Worm (Caenorhabditis elegans) whole organism, L4 larva: ENCODE data around the gene C16B8.2.

Source experiments
- D1046.2 ChIP-seq: fragments of 200-800 bp; sonication (Bioruptor generic); IDR thresholded peaks from 2 replicates; pipeline ENCODE4 v1.3.6; 2022; ENCODE audit warnings: missing genetic modification characterization, missing compliant biosample characterization
- F49E8.2 ChIP-seq: sonication (generic microtip); optimal IDR thresholded peaks from 2 replicates; lab custom pipeline; 2016; ENCODE audit warnings: missing compliant biosample characterization, mild to moderate bottlenecking, missing genetic modification characterization, borderline replicate concordance
- T20F7.1 ChIP-seq: fragments of 200-800 bp; sonication (Bioruptor generic); optimal IDR thresholded peaks from 2 replicates; lab custom pipeline; 2018; ENCODE audit warnings: mild to moderate bottlenecking, missing genetic modification characterization, missing compliant biosample characterization
- Y105C5A.15 ChIP-seq: fragments of 200-800 bp; sonication (Bioruptor generic); IDR thresholded peaks from 2 replicates; pipeline ENCODE4 v1.3.6; 2022; ENCODE audit warnings: missing genetic modification characterization, missing compliant biosample characterization
- aha-1 ChIP-seq: fragments of 150-350 bp; peaks from one replicate; lab custom pipeline; 2014; ENCODE audit warnings: missing biosample characterization, missing genetic modification characterization
- arid-1 ChIP-seq: fragments of 200-800 bp; sonication (Bioruptor generic); conservative IDR thresholded peaks from 2 replicates; pipeline ENCODE4 v1.3.6; 2022; ENCODE audit warnings: missing genetic modification reagents, missing genetic modification characterization, missing compliant biosample characterization
- ceh-20 ChIP-seq: fragments of 200-800 bp; sonication (Bioruptor generic); IDR thresholded peaks from 2 replicates; pipeline ENCODE4 v1.3.6; 2022; ENCODE audit warnings: missing genetic modification reagents, missing genetic modification characterization, missing compliant biosample characterization
- ceh-28 ChIP-seq: fragments of 150-350 bp; optimal IDR thresholded peaks from 2 replicates; lab custom pipeline; 2014; ENCODE audit warnings: missing biosample characterization, missing genetic modification reagents, missing genetic modification characterization
- ceh-32 ChIP-seq: sonication (generic microtip); optimal IDR thresholded peaks from 2 replicates; lab custom pipeline; 2016; ENCODE audit warnings: mild to moderate bottlenecking, missing genetic modification characterization, missing compliant biosample characterization; ENCODE audit not compliant: poor library complexity
- ceh-62 ChIP-seq: sonication (generic microtip); optimal IDR thresholded peaks from 2 replicates; lab custom pipeline; 2017; ENCODE audit warnings: missing biosample characterization, missing genetic modification characterization
- ceh-82 ChIP-seq: sonication (generic microtip); optimal IDR thresholded peaks from 2 replicates; lab custom pipeline; 2017; ENCODE audit warnings: missing biosample characterization, missing genetic modification characterization
- ctbp-1 ChIP-seq: fragments of 200-800 bp; sonication (Bioruptor generic); IDR thresholded peaks from 2 replicates; pipeline ENCODE4 v1.3.6; 2022; ENCODE audit warnings: missing genetic modification reagents, missing genetic modification characterization, missing compliant biosample characterization
- daf-12 ChIP-seq: fragments of 150-350 bp; optimal IDR thresholded peaks from 2 replicates; lab custom pipeline; 2014; ENCODE audit warnings: missing biosample characterization, missing genetic modification reagents, missing genetic modification characterization
- daf-16 ChIP-seq, 3 experiments: sonication (generic microtip); optimal IDR thresholded peaks; 2 replicates each; lab custom pipeline; 2016 to 2017; ENCODE audit warnings: missing genetic modification characterization in 3 of 3, missing genetic modification reagents in 3 of 3, mild to moderate bottlenecking in 2 of 3, missing compliant biosample characterization in 2 of 3, missing biosample characterization in 1 of 3, moderate library complexity in 1 of 3
- daf-8 ChIP-seq: fragments of 200-800 bp; sonication (Bioruptor generic); IDR thresholded peaks from 2 replicates; pipeline ENCODE4 v1.3.6; 2022; ENCODE audit warnings: missing genetic modification characterization, missing compliant biosample characterization
- dmd-8 ChIP-seq: fragments of 200-800 bp; sonication (Bioruptor generic); IDR thresholded peaks from 2 replicates; pipeline ENCODE4 v1.3.6; 2022; ENCODE audit warnings: missing genetic modification characterization, missing compliant biosample characterization
- dmd-9 ChIP-seq: fragments of 200-800 bp; sonication (Bioruptor generic); IDR thresholded peaks from 2 replicates; pipeline ENCODE4 v1.3.6; 2022; ENCODE audit warnings: missing genetic modification reagents, missing genetic modification characterization, missing compliant biosample characterization
- duxl-1 ChIP-seq: sonication (generic microtip); optimal IDR thresholded peaks from 2 replicates; lab custom pipeline; 2016; ENCODE audit warnings: mild to moderate bottlenecking, missing genetic modification characterization, moderate library complexity, missing compliant biosample characterization; ENCODE audit not compliant: poor library complexity
- fkh-10 ChIP-seq: fragments of 150-350 bp; optimal IDR thresholded peaks from 2 replicates; lab custom pipeline; 2014; ENCODE audit warnings: missing biosample characterization, missing genetic modification reagents, missing genetic modification characterization
- hif-1 ChIP-seq, 2 experiments: sonication (generic microtip); optimal IDR thresholded peaks; 2 replicates each; lab custom pipeline; 2016 to 2017; ENCODE audit warnings: missing compliant biosample characterization in 2 of 2, missing genetic modification characterization in 2 of 2, missing genetic modification reagents in 2 of 2, missing genotype in 2 of 2, mild to moderate bottlenecking in 1 of 2
- hlh-11 ChIP-seq: fragments of 200-800 bp; sonication (Bioruptor generic); optimal IDR thresholded peaks from 2 replicates; lab custom pipeline; 2018; ENCODE audit warnings: mild to moderate bottlenecking, missing genetic modification characterization, missing compliant biosample characterization
- hmg-1.1 ChIP-seq: fragments of 200-800 bp; sonication (Bioruptor generic); IDR thresholded peaks from 2 replicates; pipeline ENCODE4 v1.3.6; 2022; ENCODE audit warnings: missing genetic modification reagents, missing genetic modification characterization, missing compliant biosample characterization
- lin-1 ChIP-seq: fragments of 200-800 bp; sonication (Bioruptor generic); IDR thresholded peaks from 2 replicates; pipeline ENCODE4 v1.3.6; 2022; ENCODE audit warnings: missing genetic modification reagents, missing genetic modification characterization, missing compliant biosample characterization
- lin-13 ChIP-seq: fragments of 150-350 bp; optimal IDR thresholded peaks from 2 replicates; lab custom pipeline; 2014; ENCODE audit warnings: missing biosample characterization, missing genetic modification reagents, missing genetic modification characterization
- lin-15B ChIP-seq: fragments of 150-350 bp; sonication (generic microtip); optimal IDR thresholded peaks from 3 replicates; lab custom pipeline; 2014; ENCODE audit warnings: missing biosample characterization, missing genetic modification characterization
- lin-29 ChIP-seq: fragments of 200-800 bp; sonication (Bioruptor generic); IDR thresholded peaks from 2 replicates; pipeline ENCODE4 v1.3.6; 2022; ENCODE audit warnings: missing genetic modification reagents, missing genetic modification characterization, missing compliant biosample characterization
- lin-38 ChIP-seq: fragments of 200-800 bp; sonication (Bioruptor generic); IDR thresholded peaks from 2 replicates; pipeline ENCODE4 v1.3.6; 2022; ENCODE audit warnings: missing genetic modification reagents, missing genetic modification characterization, missing compliant biosample characterization
- mdl-1 ChIP-seq, 2 experiments: fragments of 150-350 bp in 1 of 2; sonication (generic microtip) in 1 of 2; optimal IDR thresholded peaks; 2 replicates each; lab custom pipeline; 2014 to 2017; ENCODE audit warnings: missing biosample characterization in 2 of 2, missing genetic modification characterization in 2 of 2
- mdt-29 ChIP-seq: fragments of 200-800 bp; sonication (Bioruptor generic); IDR thresholded peaks from 2 replicates; pipeline ENCODE4 v1.3.6; 2022; ENCODE audit warnings: missing genetic modification reagents, missing genetic modification characterization, missing compliant biosample characterization
- mxl-3 ChIP-seq: fragments of 200-800 bp; sonication (Bioruptor generic); optimal IDR thresholded peaks from 2 replicates; lab custom pipeline; 2018; ENCODE audit warnings: mild to moderate bottlenecking, missing genetic modification characterization, missing compliant biosample characterization
- nhr-111 ChIP-seq: fragments of 200-800 bp; sonication (Bioruptor generic); optimal IDR thresholded peaks from 2 replicates; lab custom pipeline; 2018; ENCODE audit warnings: mild to moderate bottlenecking, missing genetic modification characterization, missing compliant biosample characterization
- nhr-28 ChIP-seq: fragments of 150-350 bp; optimal IDR thresholded peaks from 2 replicates; lab custom pipeline; 2014; ENCODE audit warnings: missing biosample characterization, missing genetic modification characterization
- nhr-42 ChIP-seq: fragments of 200-800 bp; sonication (Bioruptor generic); IDR thresholded peaks from 2 replicates; pipeline ENCODE4 v1.3.6; 2022; ENCODE audit warnings: missing genetic modification characterization, missing compliant biosample characterization
- nhr-48 ChIP-seq: sonication (generic microtip); optimal IDR thresholded peaks from 2 replicates; lab custom pipeline; 2016; ENCODE audit warnings: mild to moderate bottlenecking, missing genetic modification characterization, missing compliant biosample characterization
- nhr-76 ChIP-seq: fragments of 150-350 bp; optimal IDR thresholded peaks from 2 replicates; lab custom pipeline; 2014; ENCODE audit warnings: missing biosample characterization, missing genetic modification characterization
- nhr-77 ChIP-seq: fragments of 150-350 bp; optimal IDR thresholded peaks from 2 replicates; lab custom pipeline; 2014; ENCODE audit warnings: missing biosample characterization, missing genetic modification characterization
- pha-4 ChIP-seq, 2 experiments: fragments of 150-350 bp in 1 of 2; fragments of 200-800 bp in 1 of 2; sonication (Bioruptor generic) in 1 of 2; IDR thresholded peaks in 1 of 2; optimal IDR thresholded peaks in 1 of 2; 2 replicates each; pipeline versions ENCODE4 v1.3.6 to Lab custom; 2014 to 2022; ENCODE audit warnings: missing genetic modification characterization in 2 of 2, missing genetic modification reagents in 2 of 2, missing biosample characterization in 1 of 2, missing compliant biosample characterization in 1 of 2
- set-16 ChIP-seq: fragments of 200-800 bp; sonication (Bioruptor generic); IDR thresholded peaks from 2 replicates; pipeline ENCODE4 v1.3.6; 2022; ENCODE audit warnings: missing genetic modification reagents, missing genetic modification characterization, missing compliant biosample characterization
- skn-1 ChIP-seq: fragments of 150-350 bp; optimal IDR thresholded peaks from 2 replicates; lab custom pipeline; 2014; ENCODE audit warnings: missing biosample characterization, missing genetic modification characterization
- snpc-4 ChIP-seq: fragments of 150-350 bp; optimal IDR thresholded peaks from 2 replicates; lab custom pipeline; 2014; ENCODE audit warnings: missing biosample characterization, missing genetic modification characterization
- spr-1 ChIP-seq: sonication (generic microtip); optimal IDR thresholded peaks from 2 replicates; lab custom pipeline; 2016; ENCODE audit warnings: mild to moderate bottlenecking, missing genetic modification characterization, missing compliant biosample characterization
- tag-97 ChIP-seq: fragments of 200-800 bp; sonication (Bioruptor generic); IDR thresholded peaks from 2 replicates; pipeline ENCODE4 v1.3.6; 2022; ENCODE audit warnings: missing genetic modification characterization, missing compliant biosample characterization
- unc-130 ChIP-seq: sonication (generic microtip); optimal IDR thresholded peaks from 2 replicates; lab custom pipeline; 2016; ENCODE audit warnings: missing genetic modification reagents, missing genetic modification characterization, missing compliant biosample characterization
- unc-39 ChIP-seq: sonication (generic microtip); optimal IDR thresholded peaks from 2 replicates; lab custom pipeline; 2017; ENCODE audit warnings: missing biosample characterization, missing genetic modification characterization
- zfp-3 ChIP-seq: fragments of 200-800 bp; sonication (Bioruptor generic); conservative IDR thresholded peaks from 2 replicates; pipeline ENCODE4 v1.3.6; 2022; ENCODE audit warnings: missing genetic modification reagents, missing genetic modification characterization, missing compliant biosample characterization
- zip-11 ChIP-seq: fragments of 200-800 bp; sonication (Bioruptor generic); IDR thresholded peaks from 2 replicates; pipeline ENCODE4 v1.3.6; 2022; ENCODE audit warnings: missing genetic modification characterization, missing compliant biosample characterization
- ztf-7 ChIP-seq: fragments of 150-350 bp; optimal IDR thresholded peaks from 2 replicates; lab custom pipeline; 2014; ENCODE audit warnings: missing biosample characterization, missing genetic modification characterization

Gene C16B8.2

DNA sequence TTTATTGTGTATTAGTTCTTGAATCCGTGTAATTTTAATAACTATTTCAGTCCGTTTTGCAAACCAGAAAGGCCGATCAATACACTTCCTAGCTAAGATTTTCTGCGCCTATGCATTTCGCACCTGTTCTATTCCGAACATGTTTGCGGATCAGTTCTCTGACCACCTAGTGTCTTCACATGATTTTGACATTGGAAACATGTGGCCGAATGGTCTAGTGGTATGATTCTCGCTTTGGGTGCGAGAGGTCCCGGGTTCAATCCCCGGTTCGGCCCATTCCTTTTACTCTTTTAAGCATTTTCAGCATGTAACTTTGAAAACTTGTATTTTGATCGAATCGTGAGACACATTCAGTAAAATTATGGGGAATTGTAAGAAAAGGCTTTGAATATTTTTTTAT lies 3.1 kb upstream of the C16B8.2 start (continued):
- TF ChIP-seq daf-12 (tag; lab: Kevin White, UChicago) (no peak), F49E8.2 (tag; lab: Kevin White, UChicago) (no peak), skn-1 (tag; lab: Kevin White, UChicago) (no peak), mxl-3 (GFP tag; lab: Kevin White, UChicago) (no peak), lin-29 (GFP tag; lab: Robert Waterston, UW) (0 out of 2 replicates have a peak, but pooled peaks have one; percentile 53), mdl-1 (tag; optimal IDR thresholded peaks at IDR 0.05; lab: Kevin White, UChicago) (no peak), pha-4 (GFP tag; IDR thresholded peaks at IDR 0.05; lab: Robert Waterston, UW) (peak; percentile 84), pha-4 (tag; optimal IDR thresholded peaks at IDR 0.05; lab: Kevin White, UChicago) (no peak), dmd-8 (GFP tag; lab: Robert Waterston, UW) (peak; percentile 94), T20F7.1 (no peak), nhr-76 (tag; lab: Kevin White, UChicago) (no peak), ceh-32 (tag; lab: Kevin White, UChicago) (no peak), hlh-11 (tag; lab: Kevin White, UChicago) (no peak), hmg-1.1 (GFP tag; lab: Robert Waterston, UW) (peak; percentile 15), ceh-62 (tag; lab: Kevin White, UChicago) (no peak), daf-8 (GFP tag; lab: Robert Waterston, UW) (no peak), nhr-42 (GFP tag; lab: Robert Waterston, UW) (peak; percentile 64), ceh-20 (GFP tag; lab: Robert Waterston, UW) (0 out of 2 replicates have a peak, but pooled peaks have one; percentile 52), zfp-3 (no peak), duxl-1 (peak; percentile 32), dmd-9 (GFP tag; lab: Robert Waterston, UW) (peak; percentile 67; the same call in 1 of the 2 replicates), nhr-28 (tag; lab: Kevin White, UChicago) (no peak), nhr-77 (tag; lab: Kevin White, UChicago) (no peak)

ce11 chrX:3968209-3968960 lies 2.2 kb upstream of the C16B8.2 start, which contains the start of gene C16B8.3:
C16B8.3 (minus strand) TSS chrX:3968634.
- peak; percentile 71 for TF ChIP-seq hlh-11 (tag; lab: Kevin White, UChicago)
- no peak for TF ChIP-seq lin-15B (tag; lab: Kevin White, UChicago)
- TF ChIP-seq Y105C5A.15: no peak
- TF ChIP-seq mdt-29 (GFP tag; lab: Robert Waterston, UW): 0 out of 2 replicates have a peak, but pooled peaks have one; percentile 6
- TF ChIP-seq daf-16 (GFP tag; optimal IDR thresholded peaks at IDR 0.05; lab: Kevin White, UChicago): no peak
- peak; percentile 66 for TF ChIP-seq daf-16 (tag; optimal IDR thresholded peaks at IDR 0.05; lab: Kevin White, UChicago)
- no peak for TF ChIP-seq zfp-3
- TF ChIP-seq mxl-3 (GFP tag; lab: Kevin White, UChicago): peak; percentile 17
- TF ChIP-seq ztf-7 (tag; lab: Kevin White, UChicago): no peak
- no peak for TF ChIP-seq arid-1 (GFP tag; lab: Robert Waterston, UW)
- no peak for TF ChIP-seq fkh-10 (GFP tag; lab: Kevin White, UChicago)
- TF ChIP-seq ctbp-1 (GFP tag; lab: Robert Waterston, UW): no peak
- no peak for TF ChIP-seq unc-39 (tag; lab: Kevin White, UChicago)
- TF ChIP-seq hif-1 (tag; optimal IDR thresholded peaks at IDR 0.05; lab: Kevin White, UChicago): no peak
- no peak for TF ChIP-seq lin-38
- no peak for TF ChIP-seq lin-1 (GFP tag; lab: Robert Waterston, UW)
- peak; percentile 36 for TF ChIP-seq set-16 (GFP tag; lab: Robert Waterston, UW)
- TF ChIP-seq daf-8 (GFP tag; lab: Robert Waterston, UW): no peak
- no peak for TF ChIP-seq spr-1
- no peak for TF ChIP-seq nhr-111
- TF ChIP-seq T20F7.1: peak; percentile 42
- TF ChIP-seq nhr-76 (tag; lab: Kevin White, UChicago): no peak
- TF ChIP-seq D1046.2: no peak
- no peak for TF ChIP-seq ceh-82 (tag; lab: Kevin White, UChicago)
- no peak for TF ChIP-seq tag-97 (GFP tag; lab: Robert Waterston, UW)
- TF ChIP-seq nhr-48 (tag; lab: Kevin White, UChicago): peak; percentile 37
- no peak for TF ChIP-seq zip-11 (GFP tag; lab: Robert Waterston, UW)
- peak; percentile 48 for TF ChIP-seq aha-1 (tag; lab: Kevin White, UChicago)
- no peak for TF ChIP-seq ceh-32 (tag; lab: Kevin White, UChicago)
- TF ChIP-seq unc-130 (GFP tag; lab: Kevin White, UChicago): no peak
- TF ChIP-seq lin-13: no peak
- TF ChIP-seq ceh-62 (tag; lab: Kevin White, UChicago): no peak
- TF ChIP-seq ceh-28: no peak
- no peak for TF ChIP-seq snpc-4 (tag; lab: Kevin White, UChicago)
